Fruit fly (Drosophila melanogaster) whole organism, embryonic: ENCODE measurements around the gene zye.

ENCODE experiments used
- Ada2b ChIP-seq: fragments of 200-800 bp; sonication (Bioruptor generic); IDR thresholded peaks from 2 replicates; pipeline ENCODE4 v1.3.6; 2022; ENCODE audit warnings: missing biosample characterization, missing genetic modification characterization
- BtbVII ChIP-seq: fragments of 200-800 bp; sonication (Bioruptor generic); optimal IDR thresholded peaks from 3 replicates; lab custom pipeline; 2017; ENCODE audit warnings: missing biosample characterization, mild to moderate bottlenecking, missing genetic modification characterization
- CG1024 ChIP-seq: fragments of 200-800 bp; sonication (Bioruptor generic); IDR thresholded peaks from 2 replicates; pipeline ENCODE4 v1.3.6; 2022; ENCODE audit warnings: missing biosample characterization, missing genetic modification characterization
- CG10267 ChIP-seq: fragments of 200-800 bp; sonication (Bioruptor generic); optimal IDR thresholded peaks from 2 replicates; lab custom pipeline; 2018; ENCODE audit warnings: missing biosample characterization, mild to moderate bottlenecking, missing genetic modification characterization, moderate library complexity
- CG11560 ChIP-seq: fragments of 200-800 bp; sonication (Bioruptor generic); IDR thresholded peaks from 3 replicates; pipeline ENCODE4 v1.3.6; 2022; ENCODE audit warnings: missing biosample characterization, missing genetic modification characterization
- CG12391 ChIP-seq: fragments of 200-800 bp; sonication (Bioruptor generic); optimal IDR thresholded peaks from 3 replicates; lab custom pipeline; 2018; ENCODE audit warnings: missing biosample characterization, mild to moderate bottlenecking, missing genetic modification characterization, moderate library complexity
- CG1529 ChIP-seq: fragments of 200-800 bp; sonication (Bioruptor generic); optimal IDR thresholded peaks from 3 replicates; lab custom pipeline; 2018; ENCODE audit warnings: missing biosample characterization, missing genetic modification characterization
- CG15601 ChIP-seq: fragments of 200-800 bp; sonication (Bioruptor generic); optimal IDR thresholded peaks from 3 replicates; lab custom pipeline; 2019; ENCODE audit warnings: missing biosample characterization, mild to moderate bottlenecking, missing genetic modification characterization, moderate library complexity
- CG15696 ChIP-seq: fragments of 200-800 bp; sonication (Bioruptor generic); optimal IDR thresholded peaks from 2 replicates; lab custom pipeline; 2019; ENCODE audit warnings: missing biosample characterization, mild to moderate bottlenecking, missing genetic modification characterization, moderate library complexity
- CG1603 ChIP-seq: fragments of 200-800 bp; sonication (Bioruptor generic); optimal IDR thresholded peaks from 2 replicates; lab custom pipeline; 2019; ENCODE audit warnings: missing biosample characterization, mild to moderate bottlenecking, missing genetic modification characterization, moderate library complexity
- CG16779 ChIP-seq: fragments of 200-800 bp; sonication (Bioruptor generic); IDR thresholded peaks from 2 replicates; pipeline ENCODE4 v1.3.6; 2022; ENCODE audit warnings: missing biosample characterization, missing genetic modification characterization
- CG17361 ChIP-seq: fragments of 200-800 bp; sonication (Bioruptor generic); IDR thresholded peaks from 3 replicates; pipeline ENCODE4 v1.3.6; 2022; ENCODE audit warnings: missing biosample characterization, missing genetic modification characterization
- CG18599 ChIP-seq: fragments of 200-800 bp; sonication (Bioruptor generic); optimal IDR thresholded peaks from 3 replicates; lab custom pipeline; 2017; ENCODE audit warnings: missing biosample characterization, missing genetic modification characterization, mild to moderate bottlenecking, moderate library complexity, missing genetic modification reagents
- CG2129 ChIP-seq: fragments of 200-800 bp; sonication (Bioruptor generic); IDR thresholded peaks from 2 replicates; pipeline ENCODE4 v1.3.6; 2022; ENCODE audit warnings: missing biosample characterization, missing genetic modification characterization; ENCODE audit not compliant: partially characterized antibody
- CG31441 ChIP-seq: fragments of 200-800 bp; sonication (Bioruptor generic); IDR thresholded peaks from 2 replicates; pipeline ENCODE4 v1.3.6; 2022; ENCODE audit warnings: missing biosample characterization, missing genetic modification characterization
- CG3838 ChIP-seq: fragments of 200-800 bp; sonication (Bioruptor generic); optimal IDR thresholded peaks from 3 replicates; lab custom pipeline; 2016; ENCODE audit warnings: missing biosample characterization, missing genetic modification characterization
- CG43689 ChIP-seq: fragments of 200-800 bp; sonication (Bioruptor generic); IDR thresholded peaks from 2 replicates; pipeline ENCODE4 v1.3.6; 2022; ENCODE audit warnings: missing biosample characterization, missing genetic modification characterization
- CG6654 ChIP-seq: fragments of 200-800 bp; sonication (Bioruptor generic); optimal IDR thresholded peaks from 2 replicates; lab custom pipeline; 2017; ENCODE audit warnings: missing biosample characterization, mild to moderate bottlenecking, missing genetic modification characterization
- CG6689 ChIP-seq: fragments of 200-800 bp; sonication (Bioruptor generic); IDR thresholded peaks from 2 replicates; pipeline ENCODE4 v1.3.6; 2022; ENCODE audit warnings: missing biosample characterization, missing genetic modification characterization
- CG7357 ChIP-seq: fragments of 200-800 bp; sonication (Bioruptor generic); IDR thresholded peaks from 3 replicates; pipeline ENCODE4 v1.3.6; 2022; ENCODE audit warnings: missing biosample characterization, missing genetic modification characterization
- CG8359 ChIP-seq: fragments of 200-800 bp; sonication (Bioruptor generic); optimal IDR thresholded peaks from 2 replicates; lab custom pipeline; 2017; ENCODE audit warnings: missing biosample characterization, mild to moderate bottlenecking, missing genetic modification characterization, borderline replicate concordance
- CG8924 ChIP-seq: fragments of 200-800 bp; optimal IDR thresholded peaks from 3 replicates; lab custom pipeline; 2019; ENCODE audit warnings: missing biosample characterization, mild to moderate bottlenecking, missing genetic modification characterization, moderate library complexity
- CoRest ChIP-seq: fragments of 200-800 bp; sonication (Bioruptor generic); optimal IDR thresholded peaks from 3 replicates; lab custom pipeline; 2018; ENCODE audit warnings: missing biosample characterization, mild to moderate bottlenecking, missing genetic modification characterization, moderate library complexity
- D19A ChIP-seq: fragments of 200-800 bp; optimal IDR thresholded peaks from 3 replicates; lab custom pipeline; 2019; ENCODE audit warnings: missing biosample characterization, mild to moderate bottlenecking, missing genetic modification characterization, moderate library complexity
- D19B ChIP-seq: fragments of 200-800 bp; sonication (Bioruptor generic); optimal IDR thresholded peaks from 2 replicates; lab custom pipeline; 2017; ENCODE audit warnings: missing biosample characterization, mild to moderate bottlenecking, missing genetic modification characterization
- Dek ChIP-seq: fragments of 200-800 bp; sonication (Bioruptor generic); optimal IDR thresholded peaks from 3 replicates; lab custom pipeline; 2019; ENCODE audit warnings: missing biosample characterization, mild to moderate bottlenecking, missing genetic modification characterization, moderate library complexity
- H2.0 ChIP-seq: fragments of 200-800 bp; sonication (Bioruptor generic); IDR thresholded peaks from 2 replicates; pipeline ENCODE4 v1.3.6; 2022; ENCODE audit warnings: missing biosample characterization, missing genetic modification characterization
- HHEX ChIP-seq: fragments of 200-800 bp; sonication (Bioruptor generic); optimal IDR thresholded peaks from 3 replicates; lab custom pipeline; 2017; ENCODE audit warnings: missing biosample characterization, mild to moderate bottlenecking, missing genetic modification characterization, missing genetic modification reagents
- HLH3B ChIP-seq: fragments of 200-800 bp; sonication (Bioruptor generic); IDR thresholded peaks from 2 replicates; pipeline ENCODE4 v1.3.6; 2022; ENCODE audit warnings: missing biosample characterization, missing genetic modification characterization
- Hand ChIP-seq: fragments of 200-800 bp; sonication (Bioruptor generic); optimal IDR thresholded peaks from 2 replicates; lab custom pipeline; 2017; ENCODE audit warnings: mild to moderate bottlenecking, missing biosample characterization, missing genetic modification reagents, missing genetic modification characterization
- MTF-1 ChIP-seq: fragments of 200-800 bp; sonication (Bioruptor generic); optimal IDR thresholded peaks from 2 replicates; lab custom pipeline; 2018; ENCODE audit warnings: missing biosample characterization, mild to moderate bottlenecking, missing genetic modification characterization, borderline replicate concordance
- Mrtf ChIP-seq: fragments of 200-800 bp; sonication (Bioruptor generic); IDR thresholded peaks from 3 replicates; pipeline ENCODE4 v1.3.6; 2022; ENCODE audit warnings: missing biosample characterization, missing genetic modification characterization
- Nf-YC ChIP-seq: fragments of 200-800 bp; optimal IDR thresholded peaks from 3 replicates; lab custom pipeline; 2019; ENCODE audit warnings: missing biosample characterization, mild to moderate bottlenecking, missing genetic modification characterization, moderate library complexity
- Pdp1 ChIP-seq, 2 experiments: fragments of 200-800 bp; sonication (Bioruptor generic); optimal IDR thresholded peaks; 3 replicates each; lab custom pipeline; 2016; ENCODE audit warnings: missing biosample characterization in 2 of 2, missing genetic modification characterization in 2 of 2, mild to moderate bottlenecking in 1 of 2, moderate library complexity in 1 of 2
- Taf1 ChIP-seq: fragments of 200-800 bp; sonication (Bioruptor generic); IDR thresholded peaks from 2 replicates; pipeline ENCODE4 v1.3.6; 2022; ENCODE audit warnings: missing biosample characterization, missing genetic modification characterization
- ab ChIP-seq: fragments of 200-800 bp; sonication (Bioruptor generic); optimal IDR thresholded peaks from 2 replicates; lab custom pipeline; 2016; ENCODE audit warnings: missing biosample characterization, missing genetic modification characterization
- bigmax ChIP-seq: fragments of 200-800 bp; sonication (Bioruptor generic); optimal IDR thresholded peaks from 2 replicates; lab custom pipeline; 2018; ENCODE audit warnings: missing biosample characterization, mild to moderate bottlenecking, missing genetic modification characterization
- chif ChIP-seq, 2 experiments: fragments of 200-800 bp; sonication (Bioruptor generic); optimal IDR thresholded peaks; 3 replicates each; lab custom pipeline; 2016; ENCODE audit warnings: missing biosample characterization in 2 of 2, missing genetic modification characterization in 2 of 2
- chm ChIP-seq: fragments of 200-800 bp; sonication (Bioruptor generic); IDR thresholded peaks from 2 replicates; pipeline ENCODE4 v1.3.6; 2022; ENCODE audit warnings: missing biosample characterization, missing genetic modification characterization
- crol ChIP-seq: fragments of 200-800 bp; sonication (Bioruptor generic); IDR thresholded peaks from 2 replicates; pipeline ENCODE4 v1.3.6; 2022; ENCODE audit warnings: missing biosample characterization, missing genetic modification characterization
- gfzf ChIP-seq: fragments of 200-800 bp; sonication (Bioruptor generic); optimal IDR thresholded peaks from 2 replicates; lab custom pipeline; 2016; ENCODE audit warnings: missing biosample characterization, mild to moderate bottlenecking, missing genetic modification characterization, moderate library complexity
- nerfin-1 ChIP-seq: fragments of 200-800 bp; sonication (Bioruptor generic); optimal IDR thresholded peaks from 3 replicates; lab custom pipeline; 2019; ENCODE audit warnings: missing biosample characterization, mild to moderate bottlenecking, missing genetic modification characterization, moderate library complexity
- run ChIP-seq: fragments of 200-800 bp; sonication (Bioruptor generic); optimal IDR thresholded peaks from 3 replicates; lab custom pipeline; 2018; ENCODE audit warnings: missing biosample characterization, mild to moderate bottlenecking, missing genetic modification characterization
- slp2 ChIP-seq: fragments of 200-800 bp; sonication (Bioruptor generic); optimal IDR thresholded peaks from 2 replicates; lab custom pipeline; 2016; ENCODE audit warnings: missing biosample characterization, missing genetic modification characterization
- sr ChIP-seq: fragments of 200-800 bp; sonication (Bioruptor generic); IDR thresholded peaks from 3 replicates; pipeline ENCODE4 v1.3.6; 2022; ENCODE audit warnings: missing biosample characterization, missing genetic modification characterization
- ssp ChIP-seq: fragments of 200-800 bp; sonication (Bioruptor generic); IDR thresholded peaks from 2 replicates; pipeline ENCODE4 v1.3.6; 2022; ENCODE audit warnings: missing biosample characterization, missing genetic modification characterization
- tap ChIP-seq: fragments of 200-800 bp; optimal IDR thresholded peaks from 3 replicates; lab custom pipeline; 2019; ENCODE audit warnings: missing biosample characterization, mild to moderate bottlenecking, missing genetic modification characterization, moderate library complexity
- unpg ChIP-seq: fragments of 200-800 bp; sonication (Bioruptor generic); optimal IDR thresholded peaks from 3 replicates; lab custom pipeline; 2018; ENCODE audit warnings: missing biosample characterization, mild to moderate bottlenecking, missing genetic modification characterization, moderate library complexity
- zf30C ChIP-seq: fragments of 200-800 bp; sonication (Bioruptor generic); optimal IDR thresholded peaks from 3 replicates; lab custom pipeline; 2018; ENCODE audit warnings: missing biosample characterization, mild to moderate bottlenecking, missing genetic modification characterization

The zye gene

dm6 chr3L:20384086-20384810 is 29.2 kb upstream of the zye start, which contains the start of the genes CG5498 and fbl (continued):
- TF ChIP-seq CG15601 (tag; lab: Kevin White, UChicago) (peak; percentile 56), nerfin-1 (tag; lab: Kevin White, UChicago) (peak; percentile 32), CG15696 (tag; lab: Kevin White, UChicago) (peak; percentile 61), CG43689 (GFP tag; lab: Robert Waterston, UW) (no peak), Mrtf (GFP tag; lab: Robert Waterston, UW) (no peak), BtbVII (GFP tag; lab: Kevin White, UChicago) (peak; percentile 52), CG11560 (tag; lab: Robert Waterston, UW) (no peak), CG8924 (tag; lab: Kevin White, UChicago) (peak; percentile 74), Taf1 (no peak), HLH3B (GFP tag; lab: Robert Waterston, UW) (no peak), CG1529 (GFP tag; lab: Kevin White, UChicago) (peak; percentile 32), chm (GFP tag; lab: Robert Waterston, UW) (no peak), Ada2b (GFP tag; lab: Robert Waterston, UW) (no peak), CG2129 (no peak), tap (tag; lab: Kevin White, UChicago) (peak; percentile 13), Hand (GFP tag; lab: Kevin White, UChicago) (no peak), CG16779 (GFP tag; lab: Robert Waterston, UW) (no peak), HHEX (GFP tag; lab: Kevin White, UChicago) (no peak), sr (GFP tag; lab: Robert Waterston, UW) (no peak), ssp (GFP tag; lab: Robert Waterston, UW) (no peak), run (tag; lab: Kevin White, UChicago) (no peak), Nf-YC (tag; lab: Kevin White, UChicago) (peak; percentile 68), CG17361 (peak; percentile 80; the same call in 2 of the 3 replicates), CG3838 (no peak), CG12391 (tag; lab: Kevin White, UChicago) (peak; percentile 80), CG10267 (peak; percentile 98), Dek (tag; lab: Kevin White, UChicago) (peak; percentile 35), D19B (GFP tag; lab: Kevin White, UChicago) (peak; percentile 35), Pdp1 (GFP tag; optimal IDR thresholded peaks at IDR 0.05; lab: Kevin White, UChicago) (peak; percentile 8 to 45), crol (GFP tag; lab: Robert Waterston, UW) (0 out of 2 replicates have a peak, but pooled peaks have one; percentile 34), ab (GFP tag; lab: Kevin White, UChicago) (no peak), bigmax (GFP tag; lab: Kevin White, UChicago) (no peak), D19A (tag; lab: Kevin White, UChicago) (peak; percentile 54), CG6689 (GFP tag; lab: Robert Waterston, UW) (peak; percentile 50), CoRest (tag; lab: Kevin White, UChicago) (peak; percentile 80), CG7357 (GFP tag; lab: Robert Waterston, UW) (no peak), slp2 (GFP tag; lab: Kevin White, UChicago) (no peak), CG1603 (tag; lab: Kevin White, UChicago) (peak; percentile 4), unpg (GFP tag; lab: Kevin White, UChicago) (peak; percentile 65), CG1024 (GFP tag; lab: Robert Waterston, UW) (0 out of 2 replicates have a peak, but pooled peaks have one; percentile 9), chif (GFP tag; optimal IDR thresholded peaks at IDR 0.05; lab: Kevin White, UChicago) (peak in 1 of 2 experiments; percentile 24), CG8359 (GFP tag; lab: Kevin White, UChicago) (no peak), H2.0 (GFP tag; lab: Robert Waterston, UW) (no peak), CG6654 (GFP tag; lab: Kevin White, UChicago) (no peak), gfzf (GFP tag; lab: Kevin White, UChicago) (peak; percentile 17), CG31441 (GFP tag; lab: Robert Waterston, UW) (peak; percentile 66), MTF-1 (GFP tag; lab: Kevin White, UChicago) (no peak), CG18599 (peak; percentile 77), zf30C (no peak)
